Fruit fly (Drosophila melanogaster): ENCODE data around the gene CheB98a.

The CheB98a gene

dm6 chr3R:28790222-28790621 is 16.3 kb upstream of the CheB98a start, which contains the start of gene intr:
TSS of gene intr (plus strand) at chr3R:28790522.
- TF ChIP-seq CG32006 (GFP tag; optimal IDR thresholded peaks at IDR 0.05) (no peak), topi (GFP tag; optimal IDR thresholded peaks at IDR 0.05) (no peak), CG7368 (GFP tag; optimal IDR thresholded peaks at IDR 0.05) (no peak), Hr39 (GFP tag; optimal IDR thresholded peaks at IDR 0.05) (no peak), Ets21C (GFP tag; optimal IDR thresholded peaks at IDR 0.05) (no peak), cyc (GFP tag; optimal IDR thresholded peaks at IDR 0.05) (no peak), Met (GFP tag; optimal IDR thresholded peaks at IDR 0.05) (no peak), CG31627 (GFP tag; optimal IDR thresholded peaks at IDR 0.05) (no peak), fkh (GFP tag; optimal IDR thresholded peaks at IDR 0.05) (no peak), vri (GFP tag; optimal IDR thresholded peaks at IDR 0.05) (no peak), CG3032 (tag; optimal IDR thresholded peaks at IDR 0.05) (no peak), Eip78C (GFP tag) (no peak)

dm6 chr3R:28805164-28805563 is 1.3 kb upstream of the CheB98a start:
- TF ChIP-seq vri (GFP tag; optimal IDR thresholded peaks at IDR 0.05) (no peak), fd85E (GFP tag; optimal IDR thresholded peaks at IDR 0.05) (no peak), esn (GFP tag; optimal IDR thresholded peaks at IDR 0.05) (peak; percentile 16), pdm3 (GFP tag; optimal IDR thresholded peaks at IDR 0.05) (no peak), spab (GFP tag; optimal IDR thresholded peaks at IDR 0.05) (no peak), net (GFP tag; optimal IDR thresholded peaks at IDR 0.05) (no peak), Hr39 (GFP tag; optimal IDR thresholded peaks at IDR 0.05) (peak; percentile 31), CG32006 (GFP tag; optimal IDR thresholded peaks at IDR 0.05) (peak; percentile 30), Eip93F (GFP tag; optimal IDR thresholded peaks at IDR 0.05) (no peak), acj6 (GFP tag; optimal IDR thresholded peaks at IDR 0.05) (peak; percentile 24), ss (GFP tag; optimal IDR thresholded peaks at IDR 0.05) (no peak), CG11294 (GFP tag; IDR thresholded peaks at IDR 0.05) (no peak), Gug (GFP tag; IDR thresholded peaks at IDR 0.05) (no peak), Smox (GFP tag; optimal IDR thresholded peaks at IDR 0.05) (peak; percentile 6), Eip75B (GFP tag; optimal IDR thresholded peaks at IDR 0.05) (no peak), salr (GFP tag; optimal IDR thresholded peaks at IDR 0.05) (no peak), CG31627 (GFP tag; optimal IDR thresholded peaks at IDR 0.05) (peak; percentile 44), CG6163 (GFP tag; IDR thresholded peaks at IDR 0.05) (no peak), CG15336 (GFP tag; IDR thresholded peaks at IDR 0.05) (no peak), CG11902 (GFP tag; optimal IDR thresholded peaks at IDR 0.05) (peak; percentile 52), topi (GFP tag; optimal IDR thresholded peaks at IDR 0.05) (peak; percentile 61), Eip78C (GFP tag) (peak; percentile 82), lz (GFP tag; optimal IDR thresholded peaks at IDR 0.05) (peak; percentile 17), Hr4 (GFP tag; optimal IDR thresholded peaks at IDR 0.05) (no peak), OdsH (GFP tag; optimal IDR thresholded peaks at IDR 0.05) (peak; percentile 9), CG11762 (GFP tag; optimal IDR thresholded peaks at IDR 0.05; ENCODE audit: insufficient read depth) (no peak), Met (GFP tag; optimal IDR thresholded peaks at IDR 0.05) (peak; percentile 17), Hr38 (GFP tag; optimal IDR thresholded peaks at IDR 0.05) (no peak), Sox14 (GFP tag; optimal IDR thresholded peaks at IDR 0.05) (peak; percentile 18), svp (GFP tag) (peak; percentile 91), eg (GFP tag; IDR thresholded peaks at IDR 0.05) (no peak), Ets21C (GFP tag; optimal IDR thresholded peaks at IDR 0.05) (peak; percentile 21), CG6276 (GFP tag; optimal IDR thresholded peaks at IDR 0.05) (no peak), fd59A (GFP tag; optimal IDR thresholded peaks at IDR 0.05) (peak; percentile 29)

dm6 chr3R:28810942-28811676 is 4.6 kb downstream of the CheB98a start, which contains the start of gene wdn:
TSS of gene wdn (minus strand) at chr3R:28811337.
- no peak for TF ChIP-seq pdm3 (GFP tag; optimal IDR thresholded peaks at IDR 0.05)
- peak; percentile 66 for TF ChIP-seq Sox14 (GFP tag; optimal IDR thresholded peaks at IDR 0.05)
- TF ChIP-seq topi (GFP tag; optimal IDR thresholded peaks at IDR 0.05) = peak; percentile 1
- TF ChIP-seq CG8119 (GFP tag; IDR thresholded peaks at IDR 0.05) = no peak; the same call in 2 of the 3 replicates
- peak; percentile 21 for TF ChIP-seq lz (GFP tag; optimal IDR thresholded peaks at IDR 0.05)
- no peak for TF ChIP-seq CG10669 (GFP tag; optimal IDR thresholded peaks at IDR 0.05)
- no peak for TF ChIP-seq CG7368 (GFP tag; optimal IDR thresholded peaks at IDR 0.05)
- TF ChIP-seq CG15336 (GFP tag; IDR thresholded peaks at IDR 0.05) = no peak; the same call in 1 of the 2 replicates
- TF ChIP-seq CG31627 (GFP tag; optimal IDR thresholded peaks at IDR 0.05) = peak; percentile 13
- no peak for TF ChIP-seq CG6792 (GFP tag; optimal IDR thresholded peaks at IDR 0.05)

Measured in whole organism, prepupa.